Worm (Caenorhabditis elegans) whole organism, L2 larva: ENCODE data around the gene T11F9.21.

Experiments
- ama-1 ChIP-seq: fragments of 150-350 bp; optimal IDR thresholded peaks from 2 replicates; lab custom pipeline; 2018; ENCODE audit warnings: inconsistent platforms
- fos-1 ChIP-seq: fragments of 150-350 bp; optimal IDR thresholded peaks from 2 replicates; lab custom pipeline; 2014; ENCODE audit warnings: missing biosample characterization, missing genetic modification characterization

ce11 chrV:11532535-11532853 lies 39.9 kb downstream of the T11F9.21 start:
- TF ChIP-seq fos-1 (no peak), ama-1 (lab: Kevin White, UChicago) (peak; percentile 63)
